In genomic region chr2L:20811039-20811652, dm6 we compare ENCODE assay signal across 5 fruit fly cellular contexts.
TF ChIP-seq lines count a peak whose summit lies in the region.

No protein-coding gene starts in this region.

- no peak for TF ChIP-seq CTCF in whole organism, embryonic (GFP tag; optimal IDR thresholded peaks at IDR 0.05; lab: Kevin White, UChicago)

TF ChIP-seq in whole organism, adult, 20 proteins besides CTCF, POLR2A, EP300 and RAD21:
- TF ChIP-seq toe (GFP tag; optimal IDR thresholded peaks at IDR 0.05; lab: Kevin White, UChicago), result no peak
- peak; percentile 6 for TF ChIP-seq CG33017 (tag; optimal IDR thresholded peaks at IDR 0.05; lab: Kevin White, UChicago)
- peak; percentile 13 for TF ChIP-seq Mnt (GFP tag; optimal IDR thresholded peaks at IDR 0.05; lab: Kevin White, UChicago)

TF ChIP-seq in whole organism, embryonic, 481 proteins besides CTCF, POLR2A, EP300 and RAD21 (continues in another document):
- peak; percentile 79 for TF ChIP-seq Sox102F (GFP tag; optimal IDR thresholded peaks at IDR 0.05; lab: Kevin White, UChicago)
- peak; percentile 62; the same call in 1 of the 3 replicates for TF ChIP-seq CG11695 (GFP tag; IDR thresholded peaks at IDR 0.05; lab: Robert Waterston, UW)
- no peak for TF ChIP-seq rib (GFP tag; IDR thresholded peaks at IDR 0.05; lab: Robert Waterston, UW)
- TF ChIP-seq HmgZ (tag; optimal IDR thresholded peaks at IDR 0.05; lab: Kevin White, UChicago), result no peak
- TF ChIP-seq CG34376 (GFP tag; optimal IDR thresholded peaks at IDR 0.05; lab: Kevin White, UChicago), result no peak
- TF ChIP-seq prd (optimal IDR thresholded peaks at IDR 0.05; lab: Kevin White, UChicago), result no peak
- peak; percentile 60; the same call in 2 of the 3 replicates for TF ChIP-seq prd (GFP tag; IDR thresholded peaks at IDR 0.05; lab: Robert Waterston, UW)
- TF ChIP-seq z (GFP tag; IDR thresholded peaks at IDR 0.05; lab: Robert Waterston, UW), result no peak
- no peak for TF ChIP-seq Side (GFP tag; optimal IDR thresholded peaks at IDR 0.05; lab: Kevin White, UChicago)
- no peak for TF ChIP-seq CG6765 (GFP tag; optimal IDR thresholded peaks at IDR 0.05; lab: Kevin White, UChicago)
- TF ChIP-seq CG16863 (GFP tag; optimal IDR thresholded peaks at IDR 0.05; lab: Kevin White, UChicago), result no peak
- no peak for TF ChIP-seq CG6272 (GFP tag; IDR thresholded peaks at IDR 0.05; lab: Robert Waterston, UW)
- no peak for TF ChIP-seq CG10565 (GFP tag; optimal IDR thresholded peaks at IDR 0.05; lab: Kevin White, UChicago)
- TF ChIP-seq sna (GFP tag; IDR thresholded peaks at IDR 0.05; lab: Robert Waterston, UW; ENCODE audit: partially characterized antibody), result no peak
- TF ChIP-seq NC2α (GFP tag; optimal IDR thresholded peaks at IDR 0.05; lab: Kevin White, UChicago), result no peak
- TF ChIP-seq sim (GFP tag; IDR thresholded peaks at IDR 0.05; lab: Robert Waterston, UW), result no peak
- no peak for TF ChIP-seq abd-A (tag; optimal IDR thresholded peaks at IDR 0.05; lab: Kevin White, UChicago)
- TF ChIP-seq Adf1 (GFP tag; IDR thresholded peaks at IDR 0.05; lab: Robert Waterston, UW), result no peak
- no peak for TF ChIP-seq zfh1 (GFP tag; IDR thresholded peaks at IDR 0.05; lab: Robert Waterston, UW)
- TF ChIP-seq Mad (GFP tag; optimal IDR thresholded peaks at IDR 0.05; lab: Kevin White, UChicago), result no peak
- TF ChIP-seq CG31388 (GFP tag; optimal IDR thresholded peaks at IDR 0.05; lab: Kevin White, UChicago), result no peak
- TF ChIP-seq CG15479 (GFP tag; optimal IDR thresholded peaks at IDR 0.05; lab: Kevin White, UChicago), result no peak
- no peak for TF ChIP-seq CG10267 (tag; optimal IDR thresholded peaks at IDR 0.05; lab: Kevin White, UChicago)

TF ChIP-seq in whole organism, prepupa, 60 proteins besides CTCF, POLR2A, EP300 and RAD21 (continues in another document):
- TF ChIP-seq CG6792 (GFP tag; optimal IDR thresholded peaks at IDR 0.05; lab: Kevin White, UChicago), result peak; percentile 61
- TF ChIP-seq CG4318 (GFP tag; optimal IDR thresholded peaks at IDR 0.05; lab: Kevin White, UChicago), result peak; percentile 69
- peak; percentile 78 for TF ChIP-seq net (GFP tag; optimal IDR thresholded peaks at IDR 0.05; lab: Kevin White, UChicago)
- TF ChIP-seq CG10669 (GFP tag; optimal IDR thresholded peaks at IDR 0.05; lab: Kevin White, UChicago), result peak; percentile 55
- TF ChIP-seq CG16779 (tag; optimal IDR thresholded peaks at IDR 0.05; lab: Kevin White, UChicago), result peak; percentile 58
- peak; percentile 86 for TF ChIP-seq Hr4 (GFP tag; optimal IDR thresholded peaks at IDR 0.05; lab: Kevin White, UChicago)
- TF ChIP-seq CG7368 (GFP tag; optimal IDR thresholded peaks at IDR 0.05; lab: Kevin White, UChicago), result peak; percentile 53
- peak; percentile 73 for TF ChIP-seq CG3919 (GFP tag; optimal IDR thresholded peaks at IDR 0.05; lab: Kevin White, UChicago)
- peak; percentile 62 for TF ChIP-seq dac (GFP tag; optimal IDR thresholded peaks at IDR 0.05; lab: Kevin White, UChicago)
- TF ChIP-seq CG8319 (GFP tag; optimal IDR thresholded peaks at IDR 0.05; lab: Kevin White, UChicago), result no peak
- TF ChIP-seq CG6854 (GFP tag; optimal IDR thresholded peaks at IDR 0.05; lab: Kevin White, UChicago), result no peak
- TF ChIP-seq Eip78C (GFP tag; lab: Kevin White, UChicago), result peak; percentile 91
- TF ChIP-seq achi (GFP tag; optimal IDR thresholded peaks at IDR 0.05; lab: Kevin White, UChicago), result peak; percentile 82
- TF ChIP-seq Lpt (GFP tag; optimal IDR thresholded peaks at IDR 0.05; lab: Kevin White, UChicago), result peak; percentile 82
- no peak for TF ChIP-seq Eip93F (GFP tag; optimal IDR thresholded peaks at IDR 0.05; lab: Kevin White, UChicago)
- TF ChIP-seq CG10631 (GFP tag; optimal IDR thresholded peaks at IDR 0.05; lab: Kevin White, UChicago), result peak; percentile 66
- no peak for TF ChIP-seq fd85E (GFP tag; optimal IDR thresholded peaks at IDR 0.05; lab: Kevin White, UChicago)
- peak; percentile 66 for TF ChIP-seq acj6 (GFP tag; optimal IDR thresholded peaks at IDR 0.05; lab: Kevin White, UChicago)
- TF ChIP-seq Ets96B (tag; optimal IDR thresholded peaks at IDR 0.05; lab: Kevin White, UChicago), result no peak
- TF ChIP-seq CG15336 (GFP tag; IDR thresholded peaks at IDR 0.05; lab: Robert Waterston, UW), result peak; percentile 92
- TF ChIP-seq Gug (GFP tag; IDR thresholded peaks at IDR 0.05; lab: Robert Waterston, UW), result peak; percentile 77
- peak; percentile 82 for TF ChIP-seq CG6163 (GFP tag; IDR thresholded peaks at IDR 0.05; lab: Robert Waterston, UW)
- TF ChIP-seq fd59A (GFP tag; optimal IDR thresholded peaks at IDR 0.05; lab: Kevin White, UChicago), result peak; percentile 52
- TF ChIP-seq svp (GFP tag; lab: Kevin White, UChicago), result peak; percentile 36

TF ChIP-seq in whole organism, pupa, 21 proteins besides CTCF, POLR2A, EP300 and RAD21:
- TF ChIP-seq Pif1B (GFP tag; optimal IDR thresholded peaks at IDR 0.05; lab: Kevin White, UChicago) (peak; percentile 54), CG14655 (GFP tag; optimal IDR thresholded peaks at IDR 0.05; lab: Kevin White, UChicago) (peak; percentile 86), CG13204 (GFP tag; optimal IDR thresholded peaks at IDR 0.05; lab: Kevin White, UChicago) (no peak), CG34367 (tag; optimal IDR thresholded peaks at IDR 0.05; lab: Kevin White, UChicago) (peak; percentile 53), D1 (tag; optimal IDR thresholded peaks at IDR 0.05; lab: Kevin White, UChicago) (no peak), Pif1A (GFP tag; optimal IDR thresholded peaks at IDR 0.05; lab: Kevin White, UChicago) (peak; percentile 81), rn (GFP tag; IDR thresholded peaks at IDR 0.05; lab: Robert Waterston, UW) (peak; percentile 59; the same call in 1 of the 2 replicates), CG12605 (GFP tag; IDR thresholded peaks at IDR 0.05; lab: Robert Waterston, UW) (no peak; the same call in 1 of the 2 replicates), EcR (GFP tag; optimal IDR thresholded peaks at IDR 0.05; lab: Kevin White, UChicago) (peak; percentile 37), fd96Ca (GFP tag; IDR thresholded peaks at IDR 0.05; lab: Robert Waterston, UW) (peak; percentile 71), CG8159 (tag; optimal IDR thresholded peaks at IDR 0.05; lab: Kevin White, UChicago) (peak; percentile 65), Snoo (tag; optimal IDR thresholded peaks at IDR 0.05; lab: Kevin White, UChicago) (no peak), gl (tag; optimal IDR thresholded peaks at IDR 0.05; lab: Kevin White, UChicago) (no peak), CG8301 (tag; optimal IDR thresholded peaks at IDR 0.05; lab: Kevin White, UChicago) (peak; percentile 85), CG4496 (GFP tag; IDR thresholded peaks at IDR 0.05; lab: Robert Waterston, UW) (peak; percentile 86), CG17806 (tag; optimal IDR thresholded peaks at IDR 0.05; lab: Kevin White, UChicago) (peak; percentile 74), CG10348 (GFP tag; IDR thresholded peaks at IDR 0.05; lab: Robert Waterston, UW) (peak; percentile 30; the same call in 1 of the 2 replicates), CG15710 (tag; optimal IDR thresholded peaks at IDR 0.05; lab: Kevin White, UChicago) (peak; percentile 63), Ets98B (GFP tag; IDR thresholded peaks at IDR 0.05; lab: Robert Waterston, UW) (peak; percentile 90), CG9948 (tag; optimal IDR thresholded peaks at IDR 0.05; lab: Kevin White, UChicago) (peak; percentile 65), CG32121 (GFP tag; IDR thresholded peaks at IDR 0.05; lab: Robert Waterston, UW) (peak; percentile 85)
TF ChIP-seq in whole organism, pupa: peak in this region for 16.

TF ChIP-seq in whole organism, wandering third instar larva, 38 proteins besides CTCF, POLR2A, EP300 and RAD21:
- TF ChIP-seq psq (GFP tag; optimal IDR thresholded peaks at IDR 0.05; lab: Kevin White, UChicago) (no peak), sage (GFP tag; optimal IDR thresholded peaks at IDR 0.05; lab: Kevin White, UChicago) (no peak), sv (GFP tag; optimal IDR thresholded peaks at IDR 0.05; lab: Kevin White, UChicago) (peak; percentile 10)
